Worm (Caenorhabditis elegans) whole organism, L4 larva: ENCODE data around the gene bcmo-1.

Experiments used
- D1046.2 ChIP-seq: fragments of 200-800 bp; sonication (Bioruptor generic); IDR thresholded peaks from 2 replicates; pipeline ENCODE4 v1.3.6; 2022; ENCODE audit warnings: missing genetic modification characterization, missing compliant biosample characterization
- F37D6.2 ChIP-seq: sonication (generic microtip); optimal IDR thresholded peaks from 2 replicates; lab custom pipeline; 2016; ENCODE audit warnings: mild to moderate bottlenecking, missing genetic modification characterization, missing compliant biosample characterization
- T20F7.1 ChIP-seq: fragments of 200-800 bp; sonication (Bioruptor generic); optimal IDR thresholded peaks from 2 replicates; lab custom pipeline; 2018; ENCODE audit warnings: mild to moderate bottlenecking, missing genetic modification characterization, missing compliant biosample characterization
- T26A8.4 ChIP-seq: fragments of 200-800 bp; sonication (Bioruptor generic); IDR thresholded peaks from 2 replicates; pipeline ENCODE4 v1.3.6; 2022; ENCODE audit warnings: missing genetic modification characterization, missing compliant biosample characterization
- Y48G9A.11 ChIP-seq: fragments of 200-800 bp; sonication (Bioruptor generic); IDR thresholded peaks from 2 replicates; pipeline ENCODE4 v1.3.6; 2022; ENCODE audit warnings: missing genetic modification reagents, missing genetic modification characterization, missing compliant biosample characterization
- ZK337.2 ChIP-seq: fragments of 200-800 bp; sonication (Bioruptor generic); IDR thresholded peaks from 2 replicates; pipeline ENCODE4 v1.3.6; 2022; ENCODE audit warnings: missing genetic modification reagents, missing genetic modification characterization, missing compliant biosample characterization
- aha-1 ChIP-seq: fragments of 150-350 bp; peaks from one replicate; lab custom pipeline; 2014; ENCODE audit warnings: missing biosample characterization, missing genetic modification characterization
- arid-1 ChIP-seq: fragments of 200-800 bp; sonication (Bioruptor generic); conservative IDR thresholded peaks from 2 replicates; pipeline ENCODE4 v1.3.6; 2022; ENCODE audit warnings: missing genetic modification reagents, missing genetic modification characterization, missing compliant biosample characterization
- attf-4 ChIP-seq: sonication (generic microtip); optimal IDR thresholded peaks from 3 replicates; lab custom pipeline; 2017; ENCODE audit warnings: missing biosample characterization, missing genetic modification characterization
- ceh-20 ChIP-seq: fragments of 200-800 bp; sonication (Bioruptor generic); IDR thresholded peaks from 2 replicates; pipeline ENCODE4 v1.3.6; 2022; ENCODE audit warnings: missing genetic modification reagents, missing genetic modification characterization, missing compliant biosample characterization
- ceh-28 ChIP-seq: fragments of 150-350 bp; optimal IDR thresholded peaks from 2 replicates; lab custom pipeline; 2014; ENCODE audit warnings: missing biosample characterization, missing genetic modification reagents, missing genetic modification characterization
- ceh-44 ChIP-seq: fragments of 200-800 bp; sonication (Bioruptor generic); IDR thresholded peaks from 2 replicates; pipeline ENCODE4 v1.3.6; 2022; ENCODE audit warnings: missing genetic modification reagents, missing genetic modification characterization, missing compliant biosample characterization
- ceh-82 ChIP-seq: sonication (generic microtip); optimal IDR thresholded peaks from 2 replicates; lab custom pipeline; 2017; ENCODE audit warnings: missing biosample characterization, missing genetic modification characterization
- ces-1 ChIP-seq: fragments of 150-350 bp; sonication (generic microtip); optimal IDR thresholded peaks from 4 replicates; lab custom pipeline; 2014; ENCODE audit warnings: missing biosample characterization, missing genetic modification reagents, missing genetic modification characterization
- daf-16 ChIP-seq, 3 experiments: sonication (generic microtip); optimal IDR thresholded peaks; 2 replicates each; lab custom pipeline; 2016 to 2017; ENCODE audit warnings: missing genetic modification characterization in 3 of 3, missing genetic modification reagents in 3 of 3, mild to moderate bottlenecking in 2 of 3, missing compliant biosample characterization in 2 of 3, missing biosample characterization in 1 of 3, moderate library complexity in 1 of 3
- daf-19 ChIP-seq: fragments of 200-800 bp; sonication (Bioruptor generic); conservative IDR thresholded peaks from 2 replicates; pipeline ENCODE4 v1.3.6; 2022; ENCODE audit warnings: missing genetic modification characterization, missing compliant biosample characterization
- dmd-6 ChIP-seq: fragments of 200-800 bp; sonication (Bioruptor generic); IDR thresholded peaks from 2 replicates; pipeline ENCODE4 v1.3.6; 2022; ENCODE audit warnings: missing genetic modification reagents, missing genetic modification characterization, missing compliant biosample characterization
- dmd-8 ChIP-seq: fragments of 200-800 bp; sonication (Bioruptor generic); IDR thresholded peaks from 2 replicates; pipeline ENCODE4 v1.3.6; 2022; ENCODE audit warnings: missing genetic modification characterization, missing compliant biosample characterization
- dpl-1 ChIP-seq: fragments of 150-350 bp; optimal IDR thresholded peaks from 2 replicates; lab custom pipeline; 2014; ENCODE audit warnings: missing biosample characterization, missing genetic modification reagents, missing genetic modification characterization
- dve-1 ChIP-seq: sonication (generic microtip); optimal IDR thresholded peaks from 2 replicates; lab custom pipeline; 2017; ENCODE audit warnings: antibody characterized with exemption, mild to moderate bottlenecking, missing genetic modification characterization, missing compliant biosample characterization; ENCODE audit not compliant: insufficient read depth
- hlh-30 ChIP-seq: sonication (generic microtip); optimal IDR thresholded peaks from 2 replicates; lab custom pipeline; 2017; ENCODE audit warnings: antibody characterized with exemption, mild to moderate bottlenecking, missing genetic modification characterization, missing compliant biosample characterization; ENCODE audit not compliant: insufficient read depth
- hmg-1.1 ChIP-seq: fragments of 200-800 bp; sonication (Bioruptor generic); IDR thresholded peaks from 2 replicates; pipeline ENCODE4 v1.3.6; 2022; ENCODE audit warnings: missing genetic modification reagents, missing genetic modification characterization, missing compliant biosample characterization
- lin-1 ChIP-seq: fragments of 200-800 bp; sonication (Bioruptor generic); IDR thresholded peaks from 2 replicates; pipeline ENCODE4 v1.3.6; 2022; ENCODE audit warnings: missing genetic modification reagents, missing genetic modification characterization, missing compliant biosample characterization
- lin-13 ChIP-seq: fragments of 150-350 bp; optimal IDR thresholded peaks from 2 replicates; lab custom pipeline; 2014; ENCODE audit warnings: missing biosample characterization, missing genetic modification reagents, missing genetic modification characterization
- lin-29 ChIP-seq: fragments of 200-800 bp; sonication (Bioruptor generic); IDR thresholded peaks from 2 replicates; pipeline ENCODE4 v1.3.6; 2022; ENCODE audit warnings: missing genetic modification reagents, missing genetic modification characterization, missing compliant biosample characterization
- lin-38 ChIP-seq: fragments of 200-800 bp; sonication (Bioruptor generic); IDR thresholded peaks from 2 replicates; pipeline ENCODE4 v1.3.6; 2022; ENCODE audit warnings: missing genetic modification reagents, missing genetic modification characterization, missing compliant biosample characterization
- mdl-1 ChIP-seq, 2 experiments: fragments of 150-350 bp in 1 of 2; sonication (generic microtip) in 1 of 2; optimal IDR thresholded peaks; 2 replicates each; lab custom pipeline; 2014 to 2017; ENCODE audit warnings: missing biosample characterization in 2 of 2, missing genetic modification characterization in 2 of 2
- mdt-29 ChIP-seq: fragments of 200-800 bp; sonication (Bioruptor generic); IDR thresholded peaks from 2 replicates; pipeline ENCODE4 v1.3.6; 2022; ENCODE audit warnings: missing genetic modification reagents, missing genetic modification characterization, missing compliant biosample characterization
- mep-1 ChIP-seq: fragments of 150-350 bp; sonication (generic microtip); optimal IDR thresholded peaks from 3 replicates; lab custom pipeline; 2014; ENCODE audit warnings: missing biosample characterization, missing genetic modification characterization
- mxl-2 ChIP-seq: fragments of 200-800 bp; sonication (Bioruptor generic); conservative IDR thresholded peaks from 2 replicates; pipeline ENCODE4 v1.3.6; 2022; ENCODE audit warnings: missing genetic modification reagents, missing genetic modification characterization, missing compliant biosample characterization
- nhr-11 ChIP-seq: fragments of 150-350 bp; optimal IDR thresholded peaks from 2 replicates; lab custom pipeline; 2014; ENCODE audit warnings: missing biosample characterization, missing genetic modification characterization
- nhr-25 ChIP-seq: sonication (generic microtip); optimal IDR thresholded peaks from 2 replicates; lab custom pipeline; 2017; ENCODE audit warnings: missing genetic modification characterization, mild to moderate bottlenecking, missing compliant biosample characterization, antibody characterized with exemption, moderate library complexity, borderline replicate concordance; ENCODE audit not compliant: insufficient read depth
- nhr-28 ChIP-seq: fragments of 150-350 bp; optimal IDR thresholded peaks from 2 replicates; lab custom pipeline; 2014; ENCODE audit warnings: missing biosample characterization, missing genetic modification characterization
- nhr-42 ChIP-seq: fragments of 200-800 bp; sonication (Bioruptor generic); IDR thresholded peaks from 2 replicates; pipeline ENCODE4 v1.3.6; 2022; ENCODE audit warnings: missing genetic modification characterization, missing compliant biosample characterization
- nhr-48 ChIP-seq: sonication (generic microtip); optimal IDR thresholded peaks from 2 replicates; lab custom pipeline; 2016; ENCODE audit warnings: mild to moderate bottlenecking, missing genetic modification characterization, missing compliant biosample characterization
- nhr-77 ChIP-seq: fragments of 150-350 bp; optimal IDR thresholded peaks from 2 replicates; lab custom pipeline; 2014; ENCODE audit warnings: missing biosample characterization, missing genetic modification characterization
- pha-4 ChIP-seq, 2 experiments: fragments of 150-350 bp in 1 of 2; fragments of 200-800 bp in 1 of 2; sonication (Bioruptor generic) in 1 of 2; IDR thresholded peaks in 1 of 2; optimal IDR thresholded peaks in 1 of 2; 2 replicates each; pipeline versions ENCODE4 v1.3.6 to Lab custom; 2014 to 2022; ENCODE audit warnings: missing genetic modification characterization in 2 of 2, missing genetic modification reagents in 2 of 2, missing biosample characterization in 1 of 2, missing compliant biosample characterization in 1 of 2
- pqm-1 ChIP-seq: sonication (generic microtip); optimal IDR thresholded peaks from 2 replicates; lab custom pipeline; 2017; ENCODE audit warnings: missing biosample characterization, missing genetic modification characterization
- unc-130 ChIP-seq: sonication (generic microtip); optimal IDR thresholded peaks from 2 replicates; lab custom pipeline; 2016; ENCODE audit warnings: missing genetic modification reagents, missing genetic modification characterization, missing compliant biosample characterization
- unc-39 ChIP-seq: sonication (generic microtip); optimal IDR thresholded peaks from 2 replicates; lab custom pipeline; 2017; ENCODE audit warnings: missing biosample characterization, missing genetic modification characterization
- unc-62 ChIP-seq, 3 experiments: fragments of 150-350 bp in 1 of 3; sonication (generic microtip); optimal IDR thresholded peaks in 2 of 3; peaks in 1 of 3; 1 replicate in 1 of 3; 2 replicates in 2 of 3; lab custom pipeline; 2014 to 2017; ENCODE audit warnings: missing biosample characterization in 3 of 3, missing genetic modification characterization in 3 of 3, missing genetic modification reagents in 3 of 3, missing genotype in 1 of 3
- zfp-2 ChIP-seq: sonication (generic microtip); optimal IDR thresholded peaks from 2 replicates; lab custom pipeline; 2016; ENCODE audit warnings: mild to moderate bottlenecking, missing genetic modification characterization, missing compliant biosample characterization
- ztf-7 ChIP-seq: fragments of 150-350 bp; optimal IDR thresholded peaks from 2 replicates; lab custom pipeline; 2014; ENCODE audit warnings: missing biosample characterization, missing genetic modification characterization

Gene bcmo-1

ce11 chrII:12830347-12830746 is at the start of gene bcmo-1:
Gene bcmo-1, plus strand, starts transcription at chrII:12830676.
- no peak for TF ChIP-seq lin-29 (GFP tag; lab: Robert Waterston, UW)
- peak; percentile 3 for TF ChIP-seq pqm-1 (tag; lab: Kevin White, UChicago)
- TF ChIP-seq D1046.2 = no peak
- no peak for TF ChIP-seq T20F7.1 (GFP tag; lab: Kevin White, UChicago)
- TF ChIP-seq nhr-28 (tag; lab: Kevin White, UChicago) = peak; percentile 97
- TF ChIP-seq hmg-1.1 (GFP tag; lab: Robert Waterston, UW) = no peak
- TF ChIP-seq, all 104 proteins: peak for 2

ce11 chrII:12785391-12785790 is 45.1 kb upstream of the bcmo-1 start, which contains the start of gene Y46G5A.15:
Gene Y46G5A.15, minus strand, starts transcription at chrII:12785416.
- TF ChIP-seq unc-39 = no peak
- TF ChIP-seq aha-1 (tag; lab: Kevin White, UChicago) = no peak
- TF ChIP-seq Y48G9A.11 (GFP tag; lab: Robert Waterston, UW) = no peak
- no peak for TF ChIP-seq pha-4 (GFP tag; IDR thresholded peaks at IDR 0.05; lab: Robert Waterston, UW)
- TF ChIP-seq pha-4 (tag; optimal IDR thresholded peaks at IDR 0.05; lab: Kevin White, UChicago) = peak; percentile 12
- TF ChIP-seq T26A8.4 (GFP tag; lab: Robert Waterston, UW) = no peak
- no peak for TF ChIP-seq nhr-25 (tag; lab: Kevin White, UChicago)
- TF ChIP-seq lin-13 = no peak
- TF ChIP-seq ceh-82 = no peak
- TF ChIP-seq nhr-11 (tag; lab: Kevin White, UChicago) = no peak
- no peak for TF ChIP-seq ztf-7 (tag; lab: Kevin White, UChicago)
- no peak for TF ChIP-seq ceh-20 (GFP tag; lab: Robert Waterston, UW)
- no peak for TF ChIP-seq attf-4 (tag; lab: Kevin White, UChicago)
- no peak for TF ChIP-seq daf-19 (GFP tag; lab: Robert Waterston, UW)
- peak; percentile 0 for TF ChIP-seq dve-1
- no peak for TF ChIP-seq dmd-6 (GFP tag; lab: Robert Waterston, UW)
- no peak for TF ChIP-seq nhr-42
- TF ChIP-seq arid-1 (GFP tag; lab: Robert Waterston, UW) = no peak
- TF ChIP-seq dmd-8 (GFP tag; lab: Robert Waterston, UW) = no peak
- TF ChIP-seq ces-1 = no peak
- no peak for TF ChIP-seq hmg-1.1 (GFP tag; lab: Robert Waterston, UW)
- no peak for TF ChIP-seq dpl-1 (GFP tag; lab: Kevin White, UChicago)
- TF ChIP-seq F37D6.2 = no peak
- TF ChIP-seq lin-1 (GFP tag; lab: Robert Waterston, UW) = no peak
- no peak for TF ChIP-seq ceh-28 (tag; lab: Kevin White, UChicago)
- TF ChIP-seq lin-29 (GFP tag; lab: Robert Waterston, UW) = no peak
- TF ChIP-seq ZK337.2 (GFP tag; lab: Robert Waterston, UW) = no peak
- TF ChIP-seq mep-1 (tag; lab: Kevin White, UChicago) = no peak
- no peak for TF ChIP-seq mxl-2 (GFP tag; lab: Robert Waterston, UW)
- no peak for TF ChIP-seq unc-130 (GFP tag; lab: Kevin White, UChicago)
- peak; percentile 25 for TF ChIP-seq hlh-30
- no peak for TF ChIP-seq lin-38 (GFP tag; lab: Robert Waterston, UW)
- TF ChIP-seq mdt-29 (GFP tag; lab: Robert Waterston, UW) = no peak
- TF ChIP-seq nhr-77 (tag; lab: Kevin White, UChicago) = no peak
- no peak for TF ChIP-seq daf-16 (GFP tag; optimal IDR thresholded peaks at IDR 0.05; lab: Kevin White, UChicago)
- TF ChIP-seq daf-16 (tag; optimal IDR thresholded peaks at IDR 0.05; lab: Kevin White, UChicago) = peak; percentile 75
- peak; percentile 40 to 54 for TF ChIP-seq mdl-1 (tag; optimal IDR thresholded peaks at IDR 0.05; lab: Kevin White, UChicago)
- TF ChIP-seq nhr-48 (tag; lab: Kevin White, UChicago) = no peak
- no peak for TF ChIP-seq unc-62 (GFP tag; optimal IDR thresholded peaks at IDR 0.05 in 1 of 2; lab: Kevin White, UChicago)
- TF ChIP-seq unc-62 (tag; optimal IDR thresholded peaks at IDR 0.05; lab: Kevin White, UChicago) = no peak
- TF ChIP-seq ceh-44 (GFP tag; lab: Robert Waterston, UW) = no peak
- TF ChIP-seq zfp-2 (tag; lab: Kevin White, UChicago) = no peak
